Worm (Caenorhabditis elegans): Measurements from ENCODE around the gene srh-69.

Gene srh-69

DNA sequence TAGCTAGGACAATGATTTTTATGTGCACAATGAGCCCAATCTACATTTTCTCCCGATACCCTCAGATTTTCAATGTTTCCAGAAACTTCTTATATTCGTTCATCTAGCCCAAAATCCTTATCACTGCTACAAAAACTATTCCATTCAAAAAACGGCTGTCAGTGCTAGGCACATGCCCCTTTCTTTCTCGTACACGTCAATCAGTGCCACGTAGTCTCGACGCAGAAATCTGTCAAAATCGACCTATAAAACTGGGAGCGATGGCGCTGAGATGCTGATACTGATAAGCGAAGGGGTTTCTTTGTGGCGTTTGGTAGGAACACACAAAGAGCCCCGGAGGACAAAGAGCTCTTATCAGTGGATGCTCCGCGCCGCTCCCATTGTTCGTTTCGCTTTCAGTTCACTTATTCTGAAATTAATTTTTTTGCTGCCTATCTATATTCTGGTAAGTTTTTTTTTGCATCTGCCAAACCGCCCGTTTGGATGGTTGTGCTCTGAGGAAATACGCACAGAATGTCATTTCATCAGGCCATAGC is 4.4 kb upstream of the srh-69 start, which contains the start of gene srh-70 (continued):
- no peak for TF ChIP-seq ceh-82 (tag; optimal IDR thresholded peaks at IDR 0.05)
- TF ChIP-seq jun-1 (tag; optimal IDR thresholded peaks at IDR 0.05), result peak; percentile 2
- no peak for TF ChIP-seq daf-19 (GFP tag; conservative IDR thresholded peaks at IDR 0.05)
- no peak for TF ChIP-seq nhr-76 (tag; optimal IDR thresholded peaks at IDR 0.05)
- peak; percentile 97 for TF ChIP-seq mdt-29 (GFP tag; IDR thresholded peaks at IDR 0.05)
- peak in 1 of 2 experiments; percentile 35 for TF ChIP-seq daf-16 (GFP tag; optimal IDR thresholded peaks at IDR 0.05)
- peak; percentile 81 for TF ChIP-seq daf-16 (tag; optimal IDR thresholded peaks at IDR 0.05)
- TF ChIP-seq nhr-111 (GFP tag; optimal IDR thresholded peaks at IDR 0.05), result no peak
- peak; percentile 69 for TF ChIP-seq set-16 (GFP tag; IDR thresholded peaks at IDR 0.05)
- no peak for TF ChIP-seq tag-97 (GFP tag; IDR thresholded peaks at IDR 0.05)
- TF ChIP-seq ceh-32 (tag; optimal IDR thresholded peaks at IDR 0.05; ENCODE audit: poor library complexity), result no peak
- peak; percentile 65 for TF ChIP-seq nhr-48 (tag; optimal IDR thresholded peaks at IDR 0.05)
- no peak for TF ChIP-seq zip-2 (tag; optimal IDR thresholded peaks at IDR 0.05)
- no peak for TF ChIP-seq unc-39 (tag; optimal IDR thresholded peaks at IDR 0.05)
- TF ChIP-seq zip-11 (GFP tag; IDR thresholded peaks at IDR 0.05), result no peak
- TF ChIP-seq F44E2.7 (GFP tag; IDR thresholded peaks at IDR 0.05), result no peak
- TF ChIP-seq snpc-4 (tag; optimal IDR thresholded peaks at IDR 0.05), result no peak
- no peak for TF ChIP-seq ces-1 (GFP tag; optimal IDR thresholded peaks at IDR 0.05)
- TF ChIP-seq mdl-1 (tag; optimal IDR thresholded peaks at IDR 0.05), result peak in 1 of 2 experiments; percentile 50
- peak; percentile 82; the same call in 1 of the 2 replicates for TF ChIP-seq saeg-2 (GFP tag; IDR thresholded peaks at IDR 0.05)
- peak; percentile 44; the same call in 1 of the 2 replicates for TF ChIP-seq ctbp-1 (GFP tag; IDR thresholded peaks at IDR 0.05)

ce11 chrII:12518008-12518407 is 3.5 kb upstream of the srh-69 start:
- TF ChIP-seq daf-16 (GFP tag; optimal IDR thresholded peaks at IDR 0.05) (no peak), daf-16 (tag; optimal IDR thresholded peaks at IDR 0.05) (peak; percentile 45), nhr-28 (tag; optimal IDR thresholded peaks at IDR 0.05) (peak; percentile 4), snpc-1.2 (GFP tag; IDR thresholded peaks at IDR 0.05) (no peak), skn-1 (tag; optimal IDR thresholded peaks at IDR 0.05) (no peak), dmd-6 (GFP tag; IDR thresholded peaks at IDR 0.05) (peak; percentile 23; the same call in 1 of the 2 replicates), php-3 (GFP tag; IDR thresholded peaks at IDR 0.05) (peak; percentile 38; the same call in 1 of the 2 replicates), mdt-29 (GFP tag; IDR thresholded peaks at IDR 0.05) (0 out of 2 replicates have a peak, but pooled peaks have one; percentile 9), ceh-28 (tag; optimal IDR thresholded peaks at IDR 0.05) (no peak), unc-62 (GFP tag; optimal IDR thresholded peaks at IDR 0.05 in 1 of 2) (peak in 1 of 2 experiments; percentile 47), unc-62 (tag; optimal IDR thresholded peaks at IDR 0.05) (no peak), rbr-2 (tag; optimal IDR thresholded peaks at IDR 0.05) (no peak), dve-1 (tag; optimal IDR thresholded peaks at IDR 0.05; ENCODE audit: insufficient read depth) (peak; percentile 72), ceh-20 (GFP tag; IDR thresholded peaks at IDR 0.05) (no peak), hlh-11 (tag; optimal IDR thresholded peaks at IDR 0.05) (peak; percentile 22)

- TF ChIP-seq egl-43 (GFP tag; IDR thresholded peaks at IDR 0.05), result no peak
- peak in 1 of 2 experiments; percentile 49 for TF ChIP-seq unc-62 (GFP tag; optimal IDR thresholded peaks at IDR 0.05 in 1 of 2)
- no peak for TF ChIP-seq unc-62 (tag; optimal IDR thresholded peaks at IDR 0.05)
- no peak for TF ChIP-seq set-16 (GFP tag; IDR thresholded peaks at IDR 0.05)
These were observed 1.8 kb upstream of the srh-69 start, which contains the start of gene srh-61 for ce11 chrII:12516313-12516712. Gene srh-61 (minus strand): TSS chrII:12516413.

DNA sequence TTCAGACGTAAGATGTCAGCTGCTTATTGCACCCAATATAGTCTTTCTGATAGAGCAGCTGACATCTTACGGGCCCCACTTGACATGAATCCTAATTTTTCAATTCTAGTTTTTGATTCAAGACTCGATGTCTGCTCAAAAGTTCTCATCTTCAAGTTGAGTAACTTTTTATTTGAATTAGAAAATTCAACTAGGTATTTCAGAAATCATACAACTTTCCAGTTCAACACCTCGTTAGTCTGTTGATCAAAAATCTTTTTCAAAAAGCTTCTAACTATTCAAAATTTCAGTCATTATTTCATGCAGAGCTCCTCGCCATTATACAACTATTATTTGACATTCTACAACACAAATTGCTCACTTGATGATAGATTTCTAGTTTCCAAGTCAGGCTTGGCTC is 2.7 kb downstream of the srh-69 start, which contains the start of gene srh-73:
Gene srh-73 (plus strand): TSS at position 301 of the 400 bp plus-strand sequence.
- TF ChIP-seq dve-1 (tag; optimal IDR thresholded peaks at IDR 0.05; ENCODE audit: insufficient read depth), result no peak
- no peak for TF ChIP-seq nhr-25 (tag; optimal IDR thresholded peaks at IDR 0.05; ENCODE audit: borderline replicate concordance, insufficient read depth)
- TF ChIP-seq madf-9 (GFP tag; conservative IDR thresholded peaks at IDR 0.05), result no peak
- TF ChIP-seq aly-2 (tag; optimal IDR thresholded peaks at IDR 0.05), result no peak
- no peak for TF ChIP-seq Y48G9A.11 (GFP tag; IDR thresholded peaks at IDR 0.05)
- no peak for TF ChIP-seq ZK546.5 (tag; optimal IDR thresholded peaks at IDR 0.05)

Data from whole organism, L4 larva.